Fruit fly (Drosophila melanogaster): ENCODE results near the gene CG14400.
A peak's percentile ranks its signal among the peaks of the same experiment; 100 is the strongest.

CG14400 gene

dm6 chr2L:20878052-20878451, 20.4 kb upstream of the CG14400 start:
- no peak for TF ChIP-seq noc (tag; optimal IDR thresholded peaks at IDR 0.05)

dm6 chr2L:20874514-20874913, 16.8 kb upstream of the CG14400 start:
- no peak for TF ChIP-seq noc (tag; optimal IDR thresholded peaks at IDR 0.05)

DNA sequence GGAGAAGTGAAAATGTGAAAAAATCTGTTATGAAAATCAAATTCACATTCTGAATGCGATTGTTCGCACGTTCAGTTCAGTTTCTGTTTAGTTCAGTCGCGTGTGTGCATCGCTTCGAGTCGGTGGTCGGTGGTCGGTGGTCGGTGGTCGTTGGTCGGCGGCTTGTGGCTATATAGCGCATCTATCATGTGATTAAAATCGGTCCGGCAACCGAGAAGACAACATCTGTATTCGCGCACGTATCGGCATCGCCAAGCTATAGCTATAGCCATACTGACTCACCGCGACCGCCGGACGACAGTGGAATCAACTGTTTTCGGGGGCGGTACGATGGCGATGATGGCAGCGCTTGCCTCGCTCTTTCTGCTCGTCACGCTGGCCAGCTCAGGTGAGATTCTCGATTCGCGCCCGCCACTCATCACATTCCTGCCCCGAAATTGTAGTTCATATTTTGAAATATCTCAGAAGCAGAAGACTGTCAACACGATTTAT, 12.2 kb upstream of the CG14400 start, which contains the start of gene CG14401:
Gene CG14401, plus strand, starts transcription at position 51 of the 492 bp plus-strand sequence.
- TF ChIP-seq noc (tag; optimal IDR thresholded peaks at IDR 0.05): no peak

dm6 chr2L:20868921-20869320, 11.2 kb upstream of the CG14400 start:
- no peak for TF ChIP-seq noc (tag; optimal IDR thresholded peaks at IDR 0.05)

dm6 chr2L:20867381-20867780, 9.7 kb upstream of the CG14400 start, which contains the start of gene CG31675:
CG31675 (plus strand) TSS chr2L:20867755.
- no peak for TF ChIP-seq noc (tag; optimal IDR thresholded peaks at IDR 0.05)

dm6 chr2L:20864764-20865265, 7.1 kb upstream of the CG14400 start, which contains the start of gene CG9338:
CG9338 (plus strand) TSS chr2L:20865215.
- TF ChIP-seq noc (tag; optimal IDR thresholded peaks at IDR 0.05): peak; percentile 90

DNA sequence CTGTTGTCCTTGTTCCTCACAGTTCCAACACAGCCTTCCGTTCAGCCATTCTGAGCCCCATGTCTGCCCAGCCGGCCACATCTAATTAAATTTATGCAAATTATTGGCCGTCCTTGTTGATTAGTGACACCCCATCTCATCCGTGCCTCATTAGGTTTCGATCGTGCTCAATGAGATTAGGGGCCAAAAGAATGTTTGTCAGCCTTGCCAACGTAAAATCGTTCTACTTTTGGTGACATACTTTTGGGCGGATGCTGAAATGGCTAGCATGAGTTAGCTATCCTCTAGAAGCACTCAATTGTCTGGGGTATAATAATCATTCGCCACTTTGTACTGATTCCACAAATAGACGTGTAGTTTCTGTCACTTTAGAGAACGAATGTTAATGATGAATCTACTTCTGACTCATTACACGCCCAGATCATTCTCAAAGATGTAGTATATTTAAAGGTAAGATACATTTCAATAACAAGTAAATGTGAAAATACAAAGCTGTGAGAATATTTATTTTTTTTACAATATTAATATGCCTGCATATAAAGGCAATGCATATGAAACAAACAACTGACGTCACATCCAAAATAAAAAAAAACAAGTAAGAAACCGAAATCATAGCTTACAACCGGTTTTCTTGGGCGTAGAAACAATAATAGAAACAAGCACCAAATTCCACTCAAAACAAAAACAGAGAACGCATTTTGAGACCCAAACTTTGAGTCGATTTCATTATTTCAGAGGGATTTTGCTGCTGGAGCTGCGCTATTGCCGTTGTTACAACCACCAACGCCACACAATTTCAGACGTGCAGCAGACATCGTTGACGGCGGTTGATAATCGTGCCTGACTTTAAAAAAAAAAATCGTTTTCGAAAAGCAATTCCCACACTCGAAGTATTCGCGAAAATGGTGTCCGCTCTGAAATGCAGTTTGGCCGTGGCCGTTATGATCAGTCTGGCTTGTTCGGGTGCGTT, 965 bp upstream of the CG14400 start, which contains the start of gene bero:
Gene bero, plus strand, starts transcription at position 325 of the 970 bp plus-strand sequence.
- TF ChIP-seq noc (tag; optimal IDR thresholded peaks at IDR 0.05): no peak

dm6 chr2L:20852092-20852628, 5.5 kb downstream of the CG14400 start, which contains the start of gene twit:
twit (plus strand) TSS chr2L:20852578.
- no peak for TF ChIP-seq noc (tag; optimal IDR thresholded peaks at IDR 0.05)

- TF ChIP-seq noc (tag; optimal IDR thresholded peaks at IDR 0.05): no peak
These were observed 6.1 kb downstream of the CG14400 start for dm6 chr2L:20851592-20851991.

DNA sequence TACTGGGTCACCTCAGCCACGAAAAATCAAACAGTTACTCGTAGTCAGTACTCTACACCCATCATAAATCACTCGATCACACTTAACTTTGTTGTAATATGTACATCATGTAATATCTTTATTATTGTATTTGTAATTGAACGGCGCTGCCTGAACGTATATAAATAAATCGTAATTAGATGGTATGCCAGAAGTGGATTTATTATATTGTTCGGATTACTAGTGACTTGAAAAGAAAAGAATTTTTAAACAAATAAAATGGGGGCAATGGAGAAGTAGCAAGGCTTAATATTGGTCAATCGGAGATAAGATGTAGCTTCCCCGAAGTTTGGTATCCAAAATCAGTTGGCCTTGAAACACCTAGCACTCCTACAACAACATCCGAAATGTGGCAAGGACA, 8.7 kb downstream of the CG14400 start, which contains the start of gene CG14402:
Gene CG14402, plus strand, starts transcription at position 301 of the 400 bp plus-strand sequence.
- TF ChIP-seq noc (tag; optimal IDR thresholded peaks at IDR 0.05): no peak

DNA sequence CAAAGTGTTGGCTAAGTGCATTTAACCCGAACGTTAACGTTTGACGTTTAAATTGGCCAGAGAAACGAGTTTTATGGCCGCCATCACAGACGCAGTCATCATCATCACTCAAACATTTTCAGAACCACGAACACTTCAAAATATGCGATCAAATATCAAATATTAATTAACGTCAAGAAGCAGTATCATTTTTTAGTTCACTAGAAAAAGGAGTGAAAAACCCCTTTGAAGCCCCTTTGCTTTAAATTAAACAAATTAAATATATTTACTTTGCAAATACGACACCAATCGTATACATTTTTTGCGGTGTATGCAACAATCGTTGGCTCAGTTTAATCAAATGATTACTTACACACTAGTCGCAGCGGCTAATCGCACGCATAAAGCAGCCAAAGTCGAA, 13.3 kb downstream of the CG14400 start:
- TF ChIP-seq noc (tag; optimal IDR thresholded peaks at IDR 0.05): no peak

DNA sequence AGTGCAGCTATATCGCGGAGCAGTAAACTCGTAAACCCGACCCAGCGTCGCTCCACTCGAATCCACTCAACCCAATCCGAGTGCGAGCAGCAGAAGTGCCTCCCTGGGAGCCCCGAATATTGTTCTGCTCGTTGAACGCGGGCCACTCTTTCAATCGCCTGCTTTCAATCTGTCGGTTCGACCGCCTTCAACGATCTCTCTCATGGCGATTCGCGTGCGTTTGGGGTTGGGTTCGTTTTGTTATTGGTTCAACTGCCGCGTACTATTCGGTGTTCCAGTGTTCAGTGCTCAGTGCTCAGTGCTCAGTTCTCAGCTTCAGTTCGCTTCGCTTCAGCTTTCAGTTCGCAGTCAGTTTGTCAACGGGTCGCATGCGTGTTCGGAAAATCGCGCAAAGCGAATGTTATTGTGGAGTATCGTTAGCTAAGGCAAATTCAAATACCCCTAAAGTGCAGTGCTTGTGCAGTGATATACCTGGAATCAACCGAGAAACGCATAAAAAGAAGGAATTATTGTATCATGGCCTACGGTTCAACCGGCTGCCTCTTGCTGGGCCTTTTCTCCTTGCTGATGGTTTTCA, 17.1 kb downstream of the CG14400 start, which contains the start of gene CG31676:
Gene CG31676, plus strand, starts transcription at position 289 of the 577 bp plus-strand sequence.
- TF ChIP-seq noc (tag; optimal IDR thresholded peaks at IDR 0.05): no peak

dm6 chr2L:20840006-20840405, 17.7 kb downstream of the CG14400 start:
- no peak for TF ChIP-seq noc (tag; optimal IDR thresholded peaks at IDR 0.05)

- no peak for TF ChIP-seq noc (tag; optimal IDR thresholded peaks at IDR 0.05)
These were observed 19.8 kb downstream of the CG14400 start, which contains the start of gene Spn38F for dm6 chr2L:20837885-20838284. Spn38F (minus strand) TSS chr2L:20837985.

dm6 chr2L:20835501-20835900, 22.2 kb downstream of the CG14400 start, which contains the start of gene Oseg5:
Oseg5 (minus strand) TSS chr2L:20835840.
- no peak for TF ChIP-seq noc (tag; optimal IDR thresholded peaks at IDR 0.05)

dm6 chr2L:20831060-20831459, 26.6 kb downstream of the CG14400 start, which contains the start of gene CG31674:
CG31674 (plus strand) TSS chr2L:20831262.
- peak; percentile 48 for TF ChIP-seq noc (tag; optimal IDR thresholded peaks at IDR 0.05)
